Fruit fly (Drosophila melanogaster) whole organism: ENCODE results near the gene exd.

Source experiments
- CG8478 ChIP-seq: fragments of >200 bp; optimal IDR thresholded peaks from 2 replicates; lab custom pipeline; 2018; ENCODE audit warnings: inconsistent platforms
- Dll ChIP-seq: fragments of >200 bp; optimal IDR thresholded peaks from 2 replicates; lab custom pipeline; 2017
- EcR ChIP-seq, 2 experiments: fragments of >200 bp; optimal IDR thresholded peaks; 2 replicates each; lab custom pipeline; 2017; ENCODE audit warnings: missing biosample characterization in 2 of 2, missing genetic modification characterization in 2 of 2, missing genetic modification reagents in 2 of 2
- pan ChIP-seq: fragments of >200 bp; optimal IDR thresholded peaks from 2 replicates; lab custom pipeline; 2017
- psq ChIP-seq: fragments of >200 bp; optimal IDR thresholded peaks from 2 replicates; lab custom pipeline; 2017
- usp ChIP-seq: fragments of >200 bp; optimal IDR thresholded peaks from 2 replicates; lab custom pipeline; 2017; ENCODE audit warnings: missing biosample characterization, missing genetic modification characterization, mixed read lengths

The exd gene

dm6 chrX:15992527-15992897, 244 bp downstream of the exd start:
- TF ChIP-seq psq (lab: Kevin White, UChicago): no peak
- TF ChIP-seq EcR (GFP tag; optimal IDR thresholded peaks at IDR 0.05; lab: Kevin White, UChicago): no peak
- no peak for TF ChIP-seq usp (GFP tag; lab: Kevin White, UChicago)
- no peak for TF ChIP-seq CG8478 (lab: Kevin White, UChicago)
- TF ChIP-seq pan (lab: Kevin White, UChicago): no peak
- TF ChIP-seq Dll (lab: Kevin White, UChicago): no peak

- TF ChIP-seq pan (lab: Kevin White, UChicago): no peak
- no peak for TF ChIP-seq CG8478 (lab: Kevin White, UChicago)
- TF ChIP-seq psq (lab: Kevin White, UChicago): no peak
- no peak for TF ChIP-seq Dll (lab: Kevin White, UChicago)
- TF ChIP-seq usp (GFP tag; lab: Kevin White, UChicago): no peak
- TF ChIP-seq EcR (GFP tag; optimal IDR thresholded peaks at IDR 0.05; lab: Kevin White, UChicago): no peak
These were observed 4.6 kb downstream of the exd start, which contains the start of gene CG8939 for dm6 chrX:15996831-15997230. TSS of gene CG8939 (plus strand) at chrX:15997016.

dm6 chrX:16005066-16005465, 12.8 kb downstream of the exd start:
- TF ChIP-seq psq (lab: Kevin White, UChicago) (no peak), CG8478 (lab: Kevin White, UChicago) (no peak), pan (lab: Kevin White, UChicago) (no peak), Dll (lab: Kevin White, UChicago) (no peak), usp (GFP tag; lab: Kevin White, UChicago) (no peak), EcR (GFP tag; optimal IDR thresholded peaks at IDR 0.05; lab: Kevin White, UChicago) (no peak)

- TF ChIP-seq usp (GFP tag; lab: Kevin White, UChicago) (no peak), CG8478 (lab: Kevin White, UChicago) (no peak), Dll (lab: Kevin White, UChicago) (no peak), psq (lab: Kevin White, UChicago) (no peak), EcR (GFP tag; optimal IDR thresholded peaks at IDR 0.05; lab: Kevin White, UChicago) (no peak), pan (lab: Kevin White, UChicago) (no peak)
These were observed 13.4 kb downstream of the exd start, which contains the start of the genes vap and CG12698 for dm6 chrX:16005551-16006197. TSS of gene vap (minus strand) at chrX:16005812. TSS of gene CG12698 (plus strand) at chrX:16006147.

- TF ChIP-seq pan (lab: Kevin White, UChicago) (no peak), Dll (lab: Kevin White, UChicago) (no peak), CG8478 (lab: Kevin White, UChicago) (no peak), psq (lab: Kevin White, UChicago) (no peak), usp (GFP tag; lab: Kevin White, UChicago) (no peak), EcR (GFP tag; optimal IDR thresholded peaks at IDR 0.05; lab: Kevin White, UChicago) (no peak)
These were observed 16.5 kb downstream of the exd start, which contains the start of gene Muc14A for dm6 chrX:16008814-16009213. TSS of gene Muc14A (plus strand) at chrX:16009114.
